Worm (Caenorhabditis elegans): ENCODE data around the gene srab-8.

DNA sequence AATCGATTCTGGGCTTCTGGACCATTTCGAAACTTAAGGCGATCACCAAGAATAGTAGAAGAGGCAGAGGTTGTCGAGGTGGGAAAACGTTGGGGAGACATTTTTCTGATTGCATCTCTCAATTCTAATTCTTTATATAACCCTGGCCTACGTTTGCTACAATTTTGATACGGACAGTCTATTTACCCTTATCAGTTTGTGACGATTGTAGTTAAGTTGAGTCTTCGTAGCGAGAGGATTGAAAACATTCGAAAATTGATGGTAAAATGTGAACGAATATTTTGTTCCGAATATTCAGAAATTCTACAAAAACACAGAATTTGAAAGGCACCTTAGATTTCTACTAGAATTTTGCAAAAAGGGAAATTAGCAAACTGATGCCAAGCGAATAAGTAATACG lies 48.6 kb upstream of the srab-8 start, which contains the start of gene Y73C8C.10:
- no peak for TF ChIP-seq ztf-1 (GFP tag; conservative IDR thresholded peaks at IDR 0.05)
- TF ChIP-seq ama-1 (optimal IDR thresholded peaks at IDR 0.05): no peak

Data from whole organism, L2 larva.